Fruit fly (Drosophila melanogaster) S2 (cell line): ENCODE data around the gene Pih1D1.

Experiments used
- CG8478 ChIP-seq: fragments of >200 bp; optimal IDR thresholded peaks from 2 replicates; lab custom pipeline; 2018
- CTCF ChIP-seq, 2 experiments: fragments of >200 bp; optimal IDR thresholded peaks; 2 replicates each; lab custom pipeline; 2018

DNA sequence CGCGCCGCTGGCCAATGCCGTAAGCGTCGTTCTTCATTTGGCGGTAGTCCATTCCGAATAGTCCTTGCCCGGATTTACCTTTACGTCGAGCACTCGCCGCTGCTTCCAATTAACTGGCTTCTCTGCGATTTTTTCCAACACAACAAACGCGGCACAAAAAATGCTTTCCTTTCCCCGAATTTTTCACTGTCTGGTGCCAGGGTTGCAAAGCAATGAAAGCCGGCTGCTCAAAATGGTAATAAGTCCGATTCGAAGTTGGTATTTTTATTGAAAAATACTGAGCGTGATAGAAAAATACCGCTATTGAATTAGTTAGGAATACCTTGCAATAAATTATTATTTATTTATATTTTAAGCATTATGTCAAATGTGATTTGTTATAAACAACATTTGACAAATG is 9.4 kb downstream of the Pih1D1 start:
- no peak for TF ChIP-seq CG8478
- no peak for TF ChIP-seq CTCF (optimal IDR thresholded peaks at IDR 0.05; lab: Kevin White, UChicago)
